Worm (Caenorhabditis elegans): Measurements from ENCODE around the gene col-117.

DNA sequence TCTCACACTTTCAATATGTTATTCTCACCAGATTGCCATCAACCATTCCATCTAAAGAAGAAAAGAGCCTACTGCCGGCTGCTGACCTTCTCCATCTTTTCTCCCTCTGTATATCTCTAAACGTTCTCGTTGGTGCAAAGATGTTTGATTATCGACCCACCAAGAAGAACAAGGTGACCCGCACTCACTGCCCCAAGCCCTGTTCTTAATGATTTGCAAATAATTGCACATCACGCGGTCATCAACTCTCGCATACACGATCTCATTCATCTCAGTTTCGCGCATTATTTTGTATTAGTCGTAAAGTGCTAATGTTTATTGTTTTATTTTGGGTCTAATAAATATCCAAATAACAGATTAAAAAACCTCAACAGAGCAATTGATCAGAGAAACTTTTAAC, 4.5 kb downstream of the col-117 start:
- no peak for TF ChIP-seq Y95B8A.8 (GFP tag; IDR thresholded peaks at IDR 0.05)
- no peak for TF ChIP-seq ceh-58 (GFP tag; IDR thresholded peaks at IDR 0.05)
- TF ChIP-seq unc-62 (GFP tag; optimal IDR thresholded peaks at IDR 0.05): no peak
- TF ChIP-seq rec-8 (tag; optimal IDR thresholded peaks at IDR 0.05): no peak
- no peak for TF ChIP-seq unc-130 (GFP tag; optimal IDR thresholded peaks at IDR 0.05)
